Worm (Caenorhabditis elegans) whole organism, L2 larva: ENCODE measurements around the gene K10G6.9.
A peak's percentile ranks its signal among the peaks of the same experiment; 100 is the strongest.

Experiments used
- ZK546.5 ChIP-seq: sonication (generic microtip); optimal IDR thresholded peaks from 2 replicates; lab custom pipeline; 2017; ENCODE audit warnings: missing biosample characterization, missing genetic modification characterization
- alr-1 ChIP-seq: fragments of 150-350 bp; optimal IDR thresholded peaks from 2 replicates; lab custom pipeline; 2014; ENCODE audit warnings: missing biosample characterization, missing genetic modification characterization
- crh-2 ChIP-seq: sonication (generic microtip); optimal IDR thresholded peaks from 2 replicates; lab custom pipeline; 2017; ENCODE audit warnings: missing biosample characterization, missing genetic modification characterization
- dmd-4 ChIP-seq: sonication (generic microtip); optimal IDR thresholded peaks from 2 replicates; lab custom pipeline; 2017; ENCODE audit warnings: missing biosample characterization, missing genetic modification characterization
- egl-27 ChIP-seq: sonication (generic microtip); optimal IDR thresholded peaks from 3 replicates; lab custom pipeline; 2017; ENCODE audit warnings: missing biosample characterization, missing genetic modification reagents, missing genetic modification characterization
- elt-3 ChIP-seq: sonication (generic microtip); optimal IDR thresholded peaks from 2 replicates; lab custom pipeline; 2017; ENCODE audit warnings: missing biosample characterization, missing genetic modification characterization
- fos-1 ChIP-seq: fragments of 150-350 bp; optimal IDR thresholded peaks from 2 replicates; lab custom pipeline; 2014; ENCODE audit warnings: missing biosample characterization, missing genetic modification characterization
- gmeb-1 ChIP-seq: fragments of 150-350 bp; optimal IDR thresholded peaks from 2 replicates; lab custom pipeline; 2014; ENCODE audit warnings: missing biosample characterization, missing genetic modification characterization
- lin-13 ChIP-seq: fragments of 150-350 bp; optimal IDR thresholded peaks from 2 replicates; lab custom pipeline; 2014; ENCODE audit warnings: missing biosample characterization, missing genetic modification reagents, missing genetic modification characterization
- lsy-2 ChIP-seq, 2 experiments: fragments of 150-350 bp in 1 of 2; sonication (generic microtip) in 1 of 2; optimal IDR thresholded peaks; 2 replicates each; lab custom pipeline; 2014 to 2017; ENCODE audit warnings: missing biosample characterization in 2 of 2, missing genetic modification characterization in 2 of 2
- mbf-1 ChIP-seq: sonication (generic microtip); optimal IDR thresholded peaks from 2 replicates; lab custom pipeline; 2017; ENCODE audit warnings: missing biosample characterization, missing genetic modification characterization
- nhr-11 ChIP-seq: fragments of 150-350 bp; optimal IDR thresholded peaks from 2 replicates; lab custom pipeline; 2014; ENCODE audit warnings: missing biosample characterization, missing genetic modification characterization
- nhr-23 ChIP-seq: fragments of 150-350 bp; optimal IDR thresholded peaks from 2 replicates; lab custom pipeline; 2014; ENCODE audit warnings: missing biosample characterization, missing genetic modification reagents, missing genetic modification characterization
- nhr-6 ChIP-seq: fragments of 150-350 bp; optimal IDR thresholded peaks from 2 replicates; lab custom pipeline; 2014; ENCODE audit warnings: missing biosample characterization, missing genetic modification characterization
- nhr-77 ChIP-seq: fragments of 150-350 bp; optimal IDR thresholded peaks from 2 replicates; lab custom pipeline; 2014; ENCODE audit warnings: missing biosample characterization, missing genetic modification characterization
- peb-1 ChIP-seq: fragments of 150-350 bp; optimal IDR thresholded peaks from 2 replicates; lab custom pipeline; 2014; ENCODE audit warnings: missing biosample characterization, missing genetic modification characterization
- sem-4 ChIP-seq: fragments of 150-350 bp; optimal IDR thresholded peaks from 2 replicates; lab custom pipeline; 2014; ENCODE audit warnings: missing biosample characterization, missing genetic modification reagents, missing genetic modification characterization
- skn-1 ChIP-seq: sonication (generic microtip); optimal IDR thresholded peaks from 2 replicates; lab custom pipeline; 2017; ENCODE audit warnings: missing biosample characterization, missing genetic modification characterization
- sma-3 ChIP-seq: sonication (generic microtip); optimal IDR thresholded peaks from 2 replicates; lab custom pipeline; 2016; ENCODE audit warnings: missing genetic modification reagents, missing genetic modification characterization, missing compliant biosample characterization
- sma-9 ChIP-seq, 2 experiments: fragments of 150-350 bp in 1 of 2; sonication (generic microtip) in 1 of 2; optimal IDR thresholded peaks; 2 replicates each; lab custom pipeline; 2014 to 2016; ENCODE audit warnings: missing genetic modification characterization in 2 of 2, mild to moderate bottlenecking in 1 of 2, missing biosample characterization in 1 of 2, missing compliant biosample characterization in 1 of 2, missing genetic modification reagents in 1 of 2, moderate library complexity in 1 of 2
- unc-39 ChIP-seq: fragments of 150-350 bp; optimal IDR thresholded peaks from 2 replicates; lab custom pipeline; 2014; ENCODE audit warnings: missing biosample characterization, missing genetic modification characterization
- unc-62 ChIP-seq: fragments of 150-350 bp; optimal IDR thresholded peaks from 2 replicates; lab custom pipeline; 2014; ENCODE audit warnings: missing biosample characterization, missing genetic modification reagents, missing genetic modification characterization
- zag-1 ChIP-seq: fragments of 150-350 bp; optimal IDR thresholded peaks from 2 replicates; lab custom pipeline; 2014; ENCODE audit warnings: missing biosample characterization, missing genetic modification characterization
- ztf-1 ChIP-seq: fragments of 200-800 bp; sonication (Bioruptor generic); conservative IDR thresholded peaks from 2 replicates; pipeline ENCODE4 v1.3.6; 2022; ENCODE audit warnings: missing genetic modification characterization, missing compliant biosample characterization
- ztf-11 ChIP-seq: sonication (generic microtip); optimal IDR thresholded peaks from 2 replicates; lab custom pipeline; 2017; ENCODE audit warnings: missing biosample characterization, missing genetic modification characterization
- ztf-4 ChIP-seq: fragments of 150-350 bp; optimal IDR thresholded peaks from 2 replicates; lab custom pipeline; 2014; ENCODE audit warnings: missing biosample characterization, missing genetic modification characterization

Gene K10G6.9

ce11 chrII:3982313-3982712 lies 10.3 kb downstream of the K10G6.9 start, which contains the start of gene lin-31:
TSS of gene lin-31 (plus strand) at chrII:3982549.
- TF ChIP-seq elt-3 (no peak), peb-1 (no peak), zag-1 (tag; lab: Kevin White, UChicago) (no peak), lin-13 (GFP tag; lab: Kevin White, UChicago) (no peak), sma-3 (GFP tag; lab: Kevin White, UChicago) (no peak)

- TF ChIP-seq sem-4 (tag; lab: Kevin White, UChicago): no peak
- TF ChIP-seq nhr-6 (tag; lab: Kevin White, UChicago): no peak
- TF ChIP-seq ZK546.5 (tag; lab: Kevin White, UChicago): no peak
- no peak for TF ChIP-seq nhr-77 (tag; lab: Kevin White, UChicago)
- TF ChIP-seq sma-3 (GFP tag; lab: Kevin White, UChicago): no peak
- no peak for TF ChIP-seq unc-62 (GFP tag; lab: Kevin White, UChicago)
- no peak for TF ChIP-seq nhr-23 (tag; lab: Kevin White, UChicago)
- TF ChIP-seq ztf-1: no peak
- TF ChIP-seq nhr-11 (tag; lab: Kevin White, UChicago): no peak
- TF ChIP-seq mbf-1 (tag; lab: Kevin White, UChicago): no peak
- no peak for TF ChIP-seq ztf-11 (tag; lab: Kevin White, UChicago)
- no peak for TF ChIP-seq alr-1 (tag; lab: Kevin White, UChicago)
Observed at ce11 chrII:3984242-3984641, 12.2 kb downstream of the K10G6.9 start.

ce11 chrII:3986906-3987305 lies 14.8 kb downstream of the K10G6.9 start, which contains the start of gene K10G6.5:
TSS of gene K10G6.5 (plus strand) at chrII:3987250.
- peak; percentile 49 for TF ChIP-seq fos-1
- no peak for TF ChIP-seq unc-39

ce11 chrII:3989627-3990367 lies 17.7 kb downstream of the K10G6.9 start, which contains the start of gene Y14H12A.2:
TSS of gene Y14H12A.2 (minus strand) at chrII:3989677.
- TF ChIP-seq nhr-6 (tag; lab: Kevin White, UChicago): no peak
- TF ChIP-seq gmeb-1 (tag; lab: Kevin White, UChicago): peak; percentile 26
- peak; percentile 24 for TF ChIP-seq crh-2
- TF ChIP-seq nhr-77 (tag; lab: Kevin White, UChicago): no peak
- no peak for TF ChIP-seq dmd-4 (tag; lab: Kevin White, UChicago)
- TF ChIP-seq lsy-2 (tag; optimal IDR thresholded peaks at IDR 0.05; lab: Kevin White, UChicago): no peak
- peak; percentile 47 for TF ChIP-seq sma-9 (GFP tag; optimal IDR thresholded peaks at IDR 0.05; lab: Kevin White, UChicago)
- TF ChIP-seq sma-9 (tag; optimal IDR thresholded peaks at IDR 0.05; lab: Kevin White, UChicago): no peak
- TF ChIP-seq fos-1: peak; percentile 78

DNA sequence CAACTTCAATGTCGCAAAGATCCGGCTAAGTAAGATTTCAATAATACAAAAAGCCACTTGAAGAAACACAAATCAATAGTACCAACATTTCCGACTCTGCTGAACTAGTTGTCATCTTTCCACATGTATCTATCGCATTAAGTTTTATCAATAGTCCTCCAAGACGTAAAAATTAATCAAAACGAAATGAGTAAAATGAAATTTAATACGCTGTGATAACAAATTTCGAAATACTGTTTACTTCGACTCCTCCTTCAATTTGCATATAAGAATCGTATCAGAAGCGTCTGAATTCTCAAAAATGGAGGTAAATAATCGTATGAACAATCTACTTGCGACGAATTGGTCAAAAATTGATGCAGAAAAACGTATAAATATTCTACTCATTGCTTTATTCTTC lies 18.6 kb downstream of the K10G6.9 start:
- TF ChIP-seq sma-3 (GFP tag; lab: Kevin White, UChicago) (no peak), fos-1 (peak; percentile 81)
- TF ChIP-seq, all 48 proteins: peak for 1

- peak; percentile 61 for TF ChIP-seq fos-1
- no peak for TF ChIP-seq skn-1 (tag; lab: Kevin White, UChicago)
Observed at ce11 chrII:3992029-3992428, 20.0 kb downstream of the K10G6.9 start.

- TF ChIP-seq mbf-1 (tag; lab: Kevin White, UChicago) (no peak), egl-27 (tag; lab: Kevin White, UChicago) (no peak), ztf-4 (tag; lab: Kevin White, UChicago) (no peak)
- TF ChIP-seq, all 48 proteins: peak for 0
Observed at ce11 chrII:3992660-3993245, 20.7 kb downstream of the K10G6.9 start, which contains the start of gene Y14H12A.1. TSS of gene Y14H12A.1 (plus strand) at chrII:3993195.
